Worm (Caenorhabditis elegans) whole organism, L1 larva: Measurements from ENCODE around the gene srd-11.

Source experiments
- C04F5.9 ChIP-seq: sonication (generic microtip); optimal IDR thresholded peaks from 2 replicates; lab custom pipeline; 2016; ENCODE audit warnings: missing genetic modification characterization, missing compliant biosample characterization
- C34B4.2 ChIP-seq: sonication (generic microtip); optimal IDR thresholded peaks from 2 replicates; lab custom pipeline; 2017; ENCODE audit warnings: mild to moderate bottlenecking, missing genetic modification characterization, missing compliant biosample characterization
- Y116A8C.19 ChIP-seq: sonication (generic microtip); optimal IDR thresholded peaks from 2 replicates; lab custom pipeline; 2016; ENCODE audit warnings: missing compliant biosample characterization, missing genetic modification characterization, borderline replicate concordance
- aha-1 ChIP-seq: fragments of 150-350 bp; optimal IDR thresholded peaks from 2 replicates; lab custom pipeline; 2014; ENCODE audit warnings: missing biosample characterization, missing genetic modification characterization
- ama-1 ChIP-seq: fragments of 150-350 bp; optimal IDR thresholded peaks from 2 replicates; lab custom pipeline; 2014
- ceh-82 ChIP-seq, 3 experiments: fragments of 150-350 bp in 1 of 3; sonication (generic microtip) in 2 of 3; optimal IDR thresholded peaks; 2 replicates each; lab custom pipeline; 2014 to 2017; ENCODE audit warnings: missing biosample characterization in 3 of 3, missing genetic modification characterization in 3 of 3
- ceh-90 ChIP-seq: sonication (generic microtip); optimal IDR thresholded peaks from 2 replicates; lab custom pipeline; 2016; ENCODE audit warnings: missing genetic modification characterization, missing compliant biosample characterization
- ces-1 ChIP-seq: fragments of 150-350 bp; optimal IDR thresholded peaks from 2 replicates; lab custom pipeline; 2014; ENCODE audit warnings: missing biosample characterization, missing genetic modification reagents, missing genetic modification characterization
- dsc-1 ChIP-seq: sonication (generic microtip); optimal IDR thresholded peaks from 2 replicates; lab custom pipeline; 2016; ENCODE audit warnings: mild to moderate bottlenecking, missing genetic modification characterization, missing compliant biosample characterization
- efl-1 ChIP-seq, 4 experiments: fragments of 150-350 bp; optimal IDR thresholded peaks in 3 of 4; peaks in 1 of 4; 1 replicate in 1 of 4; 2 replicates in 3 of 4; lab custom pipeline; 2014; ENCODE audit warnings: missing biosample characterization in 2 of 4, missing genetic modification characterization in 2 of 4, missing genetic modification reagents in 2 of 4
- efl-3 ChIP-seq: fragments of 200-800 bp; sonication (Bioruptor generic); optimal IDR thresholded peaks from 2 replicates; lab custom pipeline; 2018; ENCODE audit warnings: mild to moderate bottlenecking, missing genetic modification characterization, missing compliant biosample characterization
- egl-27 ChIP-seq, 2 experiments: fragments of 150-350 bp in 1 of 2; sonication (generic microtip); optimal IDR thresholded peaks; 3 replicates each; lab custom pipeline; 2017 to 2018; ENCODE audit warnings: missing biosample characterization in 2 of 2, missing genetic modification characterization in 2 of 2, missing genetic modification reagents in 2 of 2
- ets-5 ChIP-seq: fragments of 200-800 bp; sonication (Bioruptor generic); IDR thresholded peaks from 2 replicates; pipeline ENCODE4 v1.3.6; 2022; ENCODE audit warnings: missing genetic modification characterization, missing compliant biosample characterization
- fkh-4 ChIP-seq: sonication (generic microtip); optimal IDR thresholded peaks from 2 replicates; lab custom pipeline; 2016; ENCODE audit warnings: missing compliant biosample characterization, missing genetic modification characterization, borderline replicate concordance
- fos-1 ChIP-seq: fragments of 150-350 bp; optimal IDR thresholded peaks from 2 replicates; lab custom pipeline; 2014; ENCODE audit warnings: missing biosample characterization, missing genetic modification characterization
- hlh-17 ChIP-seq: fragments of 200-800 bp; sonication (Bioruptor generic); optimal IDR thresholded peaks from 2 replicates; lab custom pipeline; 2018; ENCODE audit warnings: missing genetic modification characterization, mild to moderate bottlenecking, missing compliant biosample characterization, moderate library complexity, borderline replicate concordance
- hpl-2 ChIP-seq: fragments of 150-350 bp; optimal IDR thresholded peaks from 2 replicates; lab custom pipeline; 2014; ENCODE audit warnings: missing biosample characterization, missing genetic modification reagents, missing genetic modification characterization
- lin-13 ChIP-seq: fragments of 150-350 bp; optimal IDR thresholded peaks from 2 replicates; lab custom pipeline; 2014; ENCODE audit warnings: missing biosample characterization, missing genetic modification reagents, missing genetic modification characterization
- lin-14 ChIP-seq: fragments of 200-800 bp; sonication (Bioruptor generic); optimal IDR thresholded peaks from 2 replicates; lab custom pipeline; 2018; ENCODE audit warnings: mild to moderate bottlenecking, missing genetic modification characterization, moderate library complexity, missing compliant biosample characterization
- lir-3 ChIP-seq: sonication (generic microtip); optimal IDR thresholded peaks from 2 replicates; lab custom pipeline; 2016; ENCODE audit warnings: mild to moderate bottlenecking, missing genetic modification characterization, moderate library complexity, missing compliant biosample characterization; ENCODE audit not compliant: poor library complexity
- mdl-1 ChIP-seq, 2 experiments: fragments of 150-350 bp; optimal IDR thresholded peaks; 2 replicates each; lab custom pipeline; 2014 to 2017; ENCODE audit warnings: missing biosample characterization in 2 of 2, missing genetic modification characterization in 2 of 2, inconsistent platforms in 1 of 2
- mep-1 ChIP-seq: fragments of 150-350 bp; optimal IDR thresholded peaks from 2 replicates; lab custom pipeline; 2014; ENCODE audit warnings: missing biosample characterization, missing genetic modification characterization
- nhr-12 ChIP-seq: sonication (generic microtip); optimal IDR thresholded peaks from 2 replicates; lab custom pipeline; 2017; ENCODE audit warnings: missing biosample characterization, missing genetic modification characterization
- nhr-19 ChIP-seq: fragments of 200-800 bp; sonication (Bioruptor generic); conservative IDR thresholded peaks from 2 replicates; pipeline ENCODE4 v1.3.6; 2022; ENCODE audit warnings: missing genetic modification characterization, missing compliant biosample characterization
- nhr-20 ChIP-seq: sonication (generic microtip); optimal IDR thresholded peaks from 2 replicates; lab custom pipeline; 2016; ENCODE audit warnings: mild to moderate bottlenecking, missing genetic modification characterization, missing compliant biosample characterization
- nhr-237 ChIP-seq: fragments of 150-350 bp; optimal IDR thresholded peaks from 2 replicates; lab custom pipeline; 2014; ENCODE audit warnings: missing biosample characterization, missing genetic modification characterization
- nhr-28 ChIP-seq: fragments of 150-350 bp; optimal IDR thresholded peaks from 2 replicates; lab custom pipeline; 2014; ENCODE audit warnings: missing biosample characterization, missing genetic modification characterization
- nhr-47 ChIP-seq: sonication (generic microtip); optimal IDR thresholded peaks from 2 replicates; lab custom pipeline; 2016; ENCODE audit warnings: mild to moderate bottlenecking, missing genetic modification characterization, moderate library complexity, missing compliant biosample characterization
- nhr-76 ChIP-seq: sonication (generic microtip); optimal IDR thresholded peaks from 2 replicates; lab custom pipeline; 2017; ENCODE audit warnings: missing biosample characterization, missing genetic modification characterization
- nhr-84 ChIP-seq: sonication (generic microtip); optimal IDR thresholded peaks from 2 replicates; lab custom pipeline; 2017; ENCODE audit warnings: missing biosample characterization, missing genetic modification characterization
- nhr-85 ChIP-seq: sonication (generic microtip); peaks from one replicate; lab custom pipeline; 2016; ENCODE audit warnings: missing genetic modification characterization, inconsistent platforms, missing compliant biosample characterization
- pag-3 ChIP-seq: sonication (generic microtip); optimal IDR thresholded peaks from 2 replicates; lab custom pipeline; 2017; ENCODE audit warnings: missing genetic modification characterization, mild to moderate bottlenecking, missing compliant biosample characterization, antibody characterized with exemption, borderline replicate concordance; ENCODE audit not compliant: insufficient read depth
- skn-1 ChIP-seq: fragments of 150-350 bp; optimal IDR thresholded peaks from 2 replicates; lab custom pipeline; 2014; ENCODE audit warnings: missing biosample characterization, missing genetic modification characterization
- snu-23 ChIP-seq: sonication (generic microtip); optimal IDR thresholded peaks from 2 replicates; lab custom pipeline; 2016; ENCODE audit warnings: missing genetic modification characterization, missing compliant biosample characterization
- sup-37 ChIP-seq: fragments of 200-800 bp; sonication (Bioruptor generic); optimal IDR thresholded peaks from 2 replicates; lab custom pipeline; 2018; ENCODE audit warnings: mild to moderate bottlenecking, missing genetic modification characterization, missing compliant biosample characterization
- tbx-2 ChIP-seq: sonication (generic microtip); optimal IDR thresholded peaks from 2 replicates; lab custom pipeline; 2016; ENCODE audit warnings: missing genetic modification characterization, missing compliant biosample characterization
- tlp-1 ChIP-seq: fragments of 150-350 bp; optimal IDR thresholded peaks from 2 replicates; lab custom pipeline; 2014; ENCODE audit warnings: missing biosample characterization, missing genetic modification characterization
- unc-98 ChIP-seq: fragments of 200-800 bp; sonication (Bioruptor generic); IDR thresholded peaks from 2 replicates; pipeline ENCODE4 v1.3.6; 2022; ENCODE audit warnings: missing genetic modification characterization, missing compliant biosample characterization
- vab-15 ChIP-seq: sonication (generic microtip); optimal IDR thresholded peaks from 2 replicates; lab custom pipeline; 2017; ENCODE audit warnings: missing genotype, mild to moderate bottlenecking, missing genetic modification characterization, missing compliant biosample characterization
- ztf-11 ChIP-seq, 2 experiments: sonication (generic microtip); optimal IDR thresholded peaks; 2 replicates each; lab custom pipeline; 2016 to 2017; ENCODE audit warnings: missing genetic modification characterization in 2 of 2, missing biosample characterization in 1 of 2, missing compliant biosample characterization in 1 of 2
- ztf-4 ChIP-seq: fragments of 150-350 bp; optimal IDR thresholded peaks from 2 replicates; lab custom pipeline; 2014; ENCODE audit warnings: missing biosample characterization, missing genetic modification characterization

srd-11 gene

DNA sequence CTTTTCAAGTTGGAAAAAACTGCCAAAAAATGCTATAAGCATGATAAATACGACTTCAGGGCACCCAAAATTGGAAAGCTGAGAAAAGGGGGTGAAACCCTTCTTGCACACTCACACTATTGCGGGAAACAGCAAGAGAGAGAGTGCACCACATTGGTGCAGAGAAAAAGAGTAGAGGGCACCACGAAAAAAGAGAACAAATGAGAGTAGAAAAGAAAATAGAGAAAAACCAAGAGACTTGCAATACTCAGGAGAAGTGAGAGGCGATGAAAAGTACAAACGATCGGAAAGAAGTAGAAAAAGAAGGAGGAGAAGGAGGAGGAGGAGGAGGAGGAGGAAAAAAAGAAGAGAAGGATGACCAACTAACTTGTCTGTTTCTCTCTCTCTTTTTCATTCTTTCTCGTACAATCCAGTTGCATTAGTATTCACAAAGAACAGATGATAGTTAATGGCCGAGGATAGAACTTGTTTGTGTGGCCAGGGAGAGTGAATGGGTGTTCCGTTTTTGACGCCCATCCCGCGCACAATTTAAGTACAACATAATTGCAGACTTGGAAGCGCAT is 35.6 kb upstream of the srd-11 start (continued):
- TF ChIP-seq nhr-12 (tag; lab: Kevin White, UChicago) (no peak), nhr-84 (tag; lab: Kevin White, UChicago) (no peak), sup-37 (GFP tag; lab: Kevin White, UChicago) (no peak), lin-13 (GFP tag; lab: Kevin White, UChicago) (peak; percentile 51), ces-1 (no peak), skn-1 (tag; lab: Kevin White, UChicago) (peak; percentile 78), ceh-90 (no peak), ets-5 (GFP tag; lab: Robert Waterston, UW) (no peak), ama-1 (peak; percentile 28), nhr-28 (tag; lab: Kevin White, UChicago) (no peak), fos-1 (tag; lab: Kevin White, UChicago) (peak; percentile 76), lin-14 (GFP tag; lab: Kevin White, UChicago) (peak; percentile 94), aha-1 (tag; lab: Kevin White, UChicago) (no peak), pag-3 (tag; lab: Kevin White, UChicago) (no peak), hlh-17 (GFP tag; lab: Kevin White, UChicago) (no peak), nhr-47 (tag; lab: Kevin White, UChicago) (peak; percentile 66), snu-23 (GFP tag; lab: Kevin White, UChicago) (peak; percentile 62), tlp-1 (tag; lab: Kevin White, UChicago) (no peak), nhr-85 (tag; lab: Kevin White, UChicago) (peak; percentile 89), tbx-2 (tag; lab: Kevin White, UChicago) (peak; percentile 27), vab-15 (tag; lab: Kevin White, UChicago) (no peak), efl-3 (GFP tag; lab: Kevin White, UChicago) (no peak), egl-27 (tag; optimal IDR thresholded peaks at IDR 0.05; lab: Kevin White, UChicago) (peak in 1 of 2 experiments; percentile 56), nhr-237 (tag; lab: Kevin White, UChicago) (no peak), nhr-19 (GFP tag; lab: Robert Waterston, UW) (peak; percentile 50), ztf-11 (tag; optimal IDR thresholded peaks at IDR 0.05; lab: Kevin White, UChicago) (no peak), Y116A8C.19 (tag; lab: Kevin White, UChicago) (no peak), fkh-4 (tag; lab: Kevin White, UChicago) (no peak), nhr-20 (tag; lab: Kevin White, UChicago) (peak; percentile 64), mep-1 (tag; lab: Kevin White, UChicago) (peak; percentile 76), nhr-76 (tag; lab: Kevin White, UChicago) (no peak), C34B4.2 (no peak), hpl-2 (GFP tag; lab: Kevin White, UChicago) (no peak), C04F5.9 (tag; lab: Kevin White, UChicago) (no peak), ceh-82 (tag; optimal IDR thresholded peaks at IDR 0.05; lab: Kevin White, UChicago) (peak; percentile 20 to 59 (median 50)), lir-3 (peak; percentile 52), efl-1 (optimal IDR thresholded peaks at IDR 0.05; lab: Kevin White, UChicago) (peak; percentile 61 to 62), efl-1 (GFP tag; optimal IDR thresholded peaks at IDR 0.05 in 1 of 2; lab: Kevin White, UChicago) (peak; percentile 15 to 79), ztf-4 (tag; lab: Kevin White, UChicago) (peak; percentile 32)

DNA sequence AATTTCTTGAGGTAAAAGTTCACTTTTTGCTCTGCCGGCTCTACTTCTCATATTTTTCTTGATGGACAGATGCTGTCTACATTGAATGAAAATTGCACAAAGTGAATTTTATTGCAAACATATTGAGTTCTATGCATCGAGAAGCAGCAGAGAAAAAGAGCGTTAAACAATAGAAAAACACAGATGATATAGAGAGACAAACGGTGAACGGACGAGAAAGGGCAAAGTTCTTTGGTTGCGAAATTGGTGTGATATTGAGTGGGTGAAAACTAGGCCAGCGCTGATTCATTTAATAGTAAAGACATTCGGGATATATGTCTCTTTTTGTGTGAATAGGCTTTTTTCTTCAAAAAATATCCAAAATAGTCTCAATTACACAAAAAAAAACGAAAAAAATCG is 34.7 kb upstream of the srd-11 start:
- TF ChIP-seq unc-98 (GFP tag; lab: Robert Waterston, UW) (no peak), mdl-1 (tag; optimal IDR thresholded peaks at IDR 0.05; lab: Kevin White, UChicago) (no peak), skn-1 (tag; lab: Kevin White, UChicago) (peak; percentile 41), efl-3 (GFP tag; lab: Kevin White, UChicago) (no peak), dsc-1 (tag; lab: Kevin White, UChicago) (peak; percentile 59), fkh-4 (tag; lab: Kevin White, UChicago) (peak; percentile 15)
